Fruit fly (Drosophila melanogaster): Measurements from ENCODE around the gene Idgf2.

The Idgf2 gene

dm6 chr2L:16485643-16486000 lies 38.5 kb downstream of the Idgf2 start, which contains the start of gene dac (continued):
- TF ChIP-seq zfh1 (GFP tag; IDR thresholded peaks at IDR 0.05) (0 out of 3 replicates have a peak, but pooled peaks have one; percentile 19), CG1832 (GFP tag; optimal IDR thresholded peaks at IDR 0.05) (peak; percentile 86), CG15514 (GFP tag; optimal IDR thresholded peaks at IDR 0.05) (no peak), kah (GFP tag; optimal IDR thresholded peaks at IDR 0.05) (no peak), zen (tag; optimal IDR thresholded peaks at IDR 0.05) (peak; percentile 23), unpg (GFP tag; optimal IDR thresholded peaks at IDR 0.05) (no peak), bowl (GFP tag; IDR thresholded peaks at IDR 0.05) (no peak), CG6654 (GFP tag; optimal IDR thresholded peaks at IDR 0.05) (no peak), Nf-YB (GFP tag; optimal IDR thresholded peaks at IDR 0.05) (peak; percentile 94), vvl (GFP tag; IDR thresholded peaks at IDR 0.05) (peak; percentile 10; the same call in 1 of the 2 replicates), CG13775 (GFP tag; optimal IDR thresholded peaks at IDR 0.05) (no peak), CG8478 (optimal IDR thresholded peaks at IDR 0.05) (peak; percentile 86), ewg (GFP tag; optimal IDR thresholded peaks at IDR 0.05) (peak; percentile 36), CG4360 (GFP tag; IDR thresholded peaks at IDR 0.05) (no peak), gsb (GFP tag; IDR thresholded peaks at IDR 0.05) (no peak), ken (GFP tag; IDR thresholded peaks at IDR 0.05) (0 out of 3 replicates have a peak, but pooled peaks have one; percentile 7)

- TF ChIP-seq Atf3 (GFP tag; optimal IDR thresholded peaks at IDR 0.05) (no peak), CG8388 (GFP tag; optimal IDR thresholded peaks at IDR 0.05) (no peak), CG34376 (GFP tag; optimal IDR thresholded peaks at IDR 0.05) (no peak), Asciz (GFP tag; optimal IDR thresholded peaks at IDR 0.05) (peak; percentile 45), ci (GFP tag; IDR thresholded peaks at IDR 0.05) (peak; percentile 26; the same call in 1 of the 3 replicates), sens (GFP tag) (peak; percentile 89), CG9797 (GFP tag; optimal IDR thresholded peaks at IDR 0.05) (no peak), CG7745 (tag; optimal IDR thresholded peaks at IDR 0.05) (no peak), CG1603 (tag; optimal IDR thresholded peaks at IDR 0.05) (peak; percentile 42), CG6272 (GFP tag; IDR thresholded peaks at IDR 0.05) (no peak), unc-4 (GFP tag; IDR thresholded peaks at IDR 0.05; ENCODE audit: partially characterized antibody) (no peak), scrt (GFP tag; optimal IDR thresholded peaks at IDR 0.05) (no peak), cad (GFP tag; optimal IDR thresholded peaks at IDR 0.05) (peak; percentile 29), mld (GFP tag; IDR thresholded peaks at IDR 0.05; ENCODE audit: partially characterized antibody) (no peak), HHEX (GFP tag; optimal IDR thresholded peaks at IDR 0.05) (peak; percentile 48), CG1792 (GFP tag; optimal IDR thresholded peaks at IDR 0.05) (no peak), chn (GFP tag; optimal IDR thresholded peaks at IDR 0.05) (peak; percentile 23), CG11504 (tag; optimal IDR thresholded peaks at IDR 0.05) (peak; percentile 25), Sin3A (optimal IDR thresholded peaks at IDR 0.05) (no peak), CG18599 (GFP tag; optimal IDR thresholded peaks at IDR 0.05) (peak; percentile 40), ap (GFP tag; IDR thresholded peaks at IDR 0.05) (0 out of 2 replicates have a peak, but pooled peaks have one; percentile 29), fd102C (GFP tag; optimal IDR thresholded peaks at IDR 0.05) (peak; percentile 74), da (GFP tag; optimal IDR thresholded peaks at IDR 0.05) (peak; percentile 13), Doc2 (GFP tag; IDR thresholded peaks at IDR 0.05) (no peak), Dbx (GFP tag; IDR thresholded peaks at IDR 0.05) (0 out of 3 replicates have a peak, but pooled peaks have one; percentile 13), mam (GFP tag; optimal IDR thresholded peaks at IDR 0.05) (no peak), CG9876 (GFP tag; optimal IDR thresholded peaks at IDR 0.05) (peak; percentile 8), Meics (GFP tag; optimal IDR thresholded peaks at IDR 0.05) (peak; percentile 20), CG34422 (GFP tag; IDR thresholded peaks at IDR 0.05) (0 out of 3 replicates have a peak, but pooled peaks have one; percentile 21), CG31365 (tag; optimal IDR thresholded peaks at IDR 0.05) (no peak), CG11247 (GFP tag; IDR thresholded peaks at IDR 0.05) (0 out of 2 replicates have a peak, but pooled peaks have one; percentile 26), row (GFP tag; IDR thresholded peaks at IDR 0.05) (0 out of 3 replicates have a peak, but pooled peaks have one; percentile 6), dpn (GFP tag; optimal IDR thresholded peaks at IDR 0.05) (peak in 1 of 2 experiments; percentile 36)
Observed at dm6 chr2L:16486001-16486793, 39.1 kb downstream of the Idgf2 start.

Measured in whole organism, embryonic.